Fruit fly (Drosophila melanogaster) whole organism, adult: Measurements from ENCODE around the gene CG11768.
A peak's percentile ranks its signal among the peaks of the same experiment; 100 is the strongest.

Source experiments
- CG11617 ChIP-seq: fragments of 200-800 bp; sonication (Bioruptor generic); optimal IDR thresholded peaks from 2 replicates; lab custom pipeline; 2017; ENCODE audit warnings: mild to moderate bottlenecking, missing biosample characterization, missing genetic modification reagents, missing genetic modification characterization
- CG12768 ChIP-seq: fragments of 200-800 bp; sonication (Bioruptor generic); optimal IDR thresholded peaks from 2 replicates; lab custom pipeline; 2017; ENCODE audit warnings: missing biosample characterization, missing genetic modification characterization, mild to moderate bottlenecking, moderate library complexity, missing genetic modification reagents
- CG14711 ChIP-seq: fragments of 200-800 bp; sonication (Bioruptor generic); optimal IDR thresholded peaks from 2 replicates; lab custom pipeline; 2018; ENCODE audit warnings: missing biosample characterization, mild to moderate bottlenecking, missing genetic modification characterization, moderate library complexity
- CG1620 ChIP-seq: fragments of 200-800 bp; sonication (Bioruptor generic); optimal IDR thresholded peaks from 2 replicates; lab custom pipeline; 2016; ENCODE audit warnings: missing biosample characterization, missing genetic modification characterization
- CG33017 ChIP-seq: fragments of 200-800 bp; sonication (Bioruptor generic); optimal IDR thresholded peaks from 2 replicates; lab custom pipeline; 2018; ENCODE audit warnings: missing biosample characterization, mild to moderate bottlenecking, missing genetic modification characterization, moderate library complexity
- CG5204 ChIP-seq: fragments of 200-800 bp; sonication (Bioruptor generic); optimal IDR thresholded peaks from 2 replicates; lab custom pipeline; 2016; ENCODE audit warnings: missing biosample characterization, missing genetic modification characterization
- CG7045 ChIP-seq: fragments of 200-800 bp; sonication (Bioruptor generic); optimal IDR thresholded peaks from 2 replicates; lab custom pipeline; 2017; ENCODE audit warnings: missing biosample characterization, mild to moderate bottlenecking, missing genetic modification characterization
- CG7101 ChIP-seq: fragments of 200-800 bp; sonication (Bioruptor generic); optimal IDR thresholded peaks from 2 replicates; lab custom pipeline; 2018; ENCODE audit warnings: missing biosample characterization, mild to moderate bottlenecking, missing genetic modification characterization, moderate library complexity
- Clk ChIP-seq: fragments of 200-800 bp; sonication (Bioruptor generic); optimal IDR thresholded peaks from 2 replicates; lab custom pipeline; 2017; ENCODE audit warnings: missing biosample characterization, missing genetic modification characterization
- Crg-1 ChIP-seq: fragments of 200-800 bp; sonication (Bioruptor generic); optimal IDR thresholded peaks from 2 replicates; lab custom pipeline; 2016; ENCODE audit warnings: missing biosample characterization, missing genetic modification characterization
- Hr96 ChIP-seq: fragments of 200-800 bp; sonication (Bioruptor generic); optimal IDR thresholded peaks from 2 replicates; lab custom pipeline; 2016; ENCODE audit warnings: missing biosample characterization, missing genetic modification characterization
- Mnt ChIP-seq: fragments of 200-800 bp; sonication (Bioruptor generic); optimal IDR thresholded peaks from 2 replicates; lab custom pipeline; 2016; ENCODE audit warnings: missing biosample characterization, mild to moderate bottlenecking, missing genetic modification characterization
- bab1 ChIP-seq: fragments of 200-800 bp; sonication (Bioruptor generic); optimal IDR thresholded peaks from 3 replicates; lab custom pipeline; 2019; ENCODE audit warnings: missing biosample characterization, mild to moderate bottlenecking, missing genetic modification characterization, moderate library complexity
- cic ChIP-seq: fragments of 200-800 bp; sonication (Bioruptor generic); optimal IDR thresholded peaks from 2 replicates; lab custom pipeline; 2017; ENCODE audit warnings: missing biosample characterization, mild to moderate bottlenecking, missing genetic modification characterization, moderate library complexity
- cnc ChIP-seq, 2 experiments: fragments of >200 bp; optimal IDR thresholded peaks; 2 replicates each; lab custom pipeline; 2017
- kay ChIP-seq: fragments of 200-800 bp; sonication (Bioruptor generic); peaks from one replicate; lab custom pipeline; 2016; ENCODE audit warnings: missing biosample characterization, missing genetic modification characterization, borderline replicate concordance
- ovo ChIP-seq: fragments of 200-800 bp; sonication (Bioruptor generic); optimal IDR thresholded peaks from 2 replicates; lab custom pipeline; 2016; ENCODE audit warnings: missing biosample characterization, missing genetic modification characterization
- pad ChIP-seq: fragments of 200-800 bp; sonication (Bioruptor generic); optimal IDR thresholded peaks from 3 replicates; lab custom pipeline; 2017; ENCODE audit warnings: missing biosample characterization, missing genetic modification characterization, mild to moderate bottlenecking, moderate library complexity, missing genetic modification reagents
- tj ChIP-seq: fragments of 200-800 bp; sonication (Bioruptor generic); optimal IDR thresholded peaks from 3 replicates; lab custom pipeline; 2017; ENCODE audit warnings: missing biosample characterization, mild to moderate bottlenecking, missing genetic modification characterization, moderate library complexity
- toe ChIP-seq: fragments of 200-800 bp; sonication (Bioruptor generic); optimal IDR thresholded peaks from 2 replicates; lab custom pipeline; 2016; ENCODE audit warnings: missing biosample characterization, missing genetic modification characterization

CG11768 gene

dm6 chr3R:8810397-8811184 lies 42.6 kb upstream of the CG11768 start:
- TF ChIP-seq cic (GFP tag; lab: Kevin White, UChicago) (peak; percentile 98), Crg-1 (GFP tag; lab: Kevin White, UChicago) (peak; percentile 94), pad (GFP tag; lab: Kevin White, UChicago) (peak; percentile 70), toe (peak; percentile 56), CG12768 (peak; percentile 93), Mnt (GFP tag; lab: Kevin White, UChicago) (peak; percentile 91), Clk (GFP tag; lab: Kevin White, UChicago) (peak; percentile 42), CG11617 (GFP tag; lab: Kevin White, UChicago) (peak; percentile 84), CG7045 (GFP tag; lab: Kevin White, UChicago) (peak; percentile 80), CG14711 (tag; lab: Kevin White, UChicago) (peak; percentile 57), Hr96 (GFP tag; lab: Kevin White, UChicago) (no peak), CG7101 (tag; lab: Kevin White, UChicago) (peak; percentile 87), bab1 (peak; percentile 57), kay (GFP tag; lab: Kevin White, UChicago) (peak; percentile 98), CG1620 (GFP tag; lab: Kevin White, UChicago) (peak; percentile 70), CG33017 (tag; lab: Kevin White, UChicago) (peak; percentile 91), tj (peak; percentile 65), ovo (peak; percentile 93), cnc (optimal IDR thresholded peaks at IDR 0.05; lab: Kevin White, UChicago) (no peak), CG5204 (no peak)

dm6 chr3R:8809712-8810111 lies 41.7 kb upstream of the CG11768 start:
- TF ChIP-seq Mnt (GFP tag; lab: Kevin White, UChicago): peak; percentile 17
- TF ChIP-seq cic (GFP tag; lab: Kevin White, UChicago): peak; percentile 94
- TF ChIP-seq cnc (optimal IDR thresholded peaks at IDR 0.05; lab: Kevin White, UChicago): no peak
- no peak for TF ChIP-seq toe
- TF ChIP-seq CG7045 (GFP tag; lab: Kevin White, UChicago): no peak
- no peak for TF ChIP-seq CG1620 (GFP tag; lab: Kevin White, UChicago)
- TF ChIP-seq CG5204: no peak
- TF ChIP-seq kay (GFP tag; lab: Kevin White, UChicago): no peak

DNA sequence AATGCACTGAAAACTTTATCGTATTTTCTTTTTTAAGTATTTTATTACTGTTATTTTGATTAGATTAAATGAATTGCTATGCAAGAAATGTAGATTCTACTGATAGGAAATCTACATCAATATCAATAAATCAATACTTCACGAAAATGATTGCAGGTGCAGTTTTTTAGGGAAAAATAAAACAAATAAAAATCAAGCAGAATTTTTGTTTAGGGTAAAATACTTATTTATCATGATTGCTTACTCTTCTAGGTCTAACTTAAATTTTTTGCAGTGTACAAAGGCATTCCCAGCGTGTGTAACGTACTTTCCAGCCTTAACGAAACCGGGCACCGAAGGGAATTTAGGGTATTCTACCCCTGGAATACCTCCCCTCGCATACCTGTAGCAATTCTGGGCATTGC lies 40.5 kb upstream of the CG11768 start:
- TF ChIP-seq tj (no peak), CG33017 (tag; lab: Kevin White, UChicago) (peak; percentile 6), CG7045 (GFP tag; lab: Kevin White, UChicago) (no peak)

dm6 chr3R:8807831-8808517 lies 40.0 kb upstream of the CG11768 start:
- TF ChIP-seq Hr96 (GFP tag; lab: Kevin White, UChicago) (no peak), pad (GFP tag; lab: Kevin White, UChicago) (no peak), Crg-1 (GFP tag; lab: Kevin White, UChicago) (no peak), CG1620 (GFP tag; lab: Kevin White, UChicago) (no peak), bab1 (no peak), Mnt (GFP tag; lab: Kevin White, UChicago) (no peak), Clk (GFP tag; lab: Kevin White, UChicago) (no peak), toe (no peak)

- TF ChIP-seq CG7101 (tag; lab: Kevin White, UChicago) (no peak), kay (GFP tag; lab: Kevin White, UChicago) (no peak), CG7045 (GFP tag; lab: Kevin White, UChicago) (no peak), CG5204 (no peak), pad (GFP tag; lab: Kevin White, UChicago) (no peak), Clk (GFP tag; lab: Kevin White, UChicago) (no peak), tj (no peak), cnc (optimal IDR thresholded peaks at IDR 0.05; lab: Kevin White, UChicago) (no peak), CG12768 (no peak), CG33017 (tag; lab: Kevin White, UChicago) (no peak)
These were observed 39.0 kb upstream of the CG11768 start for dm6 chr3R:8807048-8807447.

- TF ChIP-seq cnc (optimal IDR thresholded peaks at IDR 0.05; lab: Kevin White, UChicago) (no peak), CG7101 (tag; lab: Kevin White, UChicago) (no peak), ovo (no peak), CG1620 (GFP tag; lab: Kevin White, UChicago) (no peak)
These were observed 38.6 kb upstream of the CG11768 start for dm6 chr3R:8806638-8807037.

- TF ChIP-seq cnc (optimal IDR thresholded peaks at IDR 0.05; lab: Kevin White, UChicago) (no peak), CG12768 (no peak), ovo (no peak), Mnt (GFP tag; lab: Kevin White, UChicago) (no peak), CG7101 (tag; lab: Kevin White, UChicago) (no peak), CG14711 (tag; lab: Kevin White, UChicago) (no peak), bab1 (no peak), CG1620 (GFP tag; lab: Kevin White, UChicago) (no peak), kay (GFP tag; lab: Kevin White, UChicago) (no peak), Hr96 (GFP tag; lab: Kevin White, UChicago) (no peak), CG7045 (GFP tag; lab: Kevin White, UChicago) (no peak), Clk (GFP tag; lab: Kevin White, UChicago) (no peak), pad (GFP tag; lab: Kevin White, UChicago) (no peak), tj (no peak), CG5204 (no peak), CG11617 (GFP tag; lab: Kevin White, UChicago) (no peak)
These were observed 38.1 kb upstream of the CG11768 start, which contains the start of gene hng2 for dm6 chr3R:8806104-8806503. TSS of gene hng2 (plus strand) at chr3R:8806322.
